Fruit fly (Drosophila melanogaster) whole organism, embryonic: ENCODE results near the gene Appl.
A peak's percentile ranks its signal among the peaks of the same experiment; 100 is the strongest.

ENCODE experiments used
- CG11696 ChIP-seq: fragments of 200-800 bp; sonication (Bioruptor generic); IDR thresholded peaks from 2 replicates; pipeline ENCODE4 v1.3.6; 2022; ENCODE audit warnings: missing biosample characterization, missing genetic modification characterization
- CG13424 ChIP-seq: fragments of 200-800 bp; sonication (Bioruptor generic); optimal IDR thresholded peaks from 2 replicates; lab custom pipeline; 2019; ENCODE audit warnings: missing biosample characterization, mild to moderate bottlenecking, missing genetic modification characterization, moderate library complexity
- CG14860 ChIP-seq: fragments of 200-800 bp; sonication (Bioruptor generic); IDR thresholded peaks from 3 replicates; pipeline ENCODE4 v1.3.6; 2022; ENCODE audit warnings: missing biosample characterization, missing genetic modification characterization; ENCODE audit not compliant: partially characterized antibody
- CG17186 ChIP-seq: fragments of 200-800 bp; sonication (Bioruptor generic); optimal IDR thresholded peaks from 3 replicates; lab custom pipeline; 2017; ENCODE audit warnings: missing biosample characterization, missing genetic modification reagents, missing genetic modification characterization
- CG2678 ChIP-seq: fragments of 200-800 bp; sonication (Bioruptor generic); optimal IDR thresholded peaks from 3 replicates; lab custom pipeline; 2019; ENCODE audit warnings: missing biosample characterization, mild to moderate bottlenecking, missing genetic modification characterization, moderate library complexity
- CG30020 ChIP-seq: fragments of 200-800 bp; optimal IDR thresholded peaks from 2 replicates; lab custom pipeline; 2019; ENCODE audit warnings: missing biosample characterization, mild to moderate bottlenecking, missing genetic modification characterization, moderate library complexity
- CG30403 ChIP-seq: fragments of 200-800 bp; sonication (Bioruptor generic); optimal IDR thresholded peaks from 3 replicates; lab custom pipeline; 2016; ENCODE audit warnings: missing biosample characterization, missing genetic modification characterization
- CG33213 ChIP-seq: fragments of 200-800 bp; sonication (Bioruptor generic); optimal IDR thresholded peaks from 3 replicates; lab custom pipeline; 2016; ENCODE audit warnings: missing biosample characterization, missing genetic modification characterization
- CG43689 ChIP-seq: fragments of 200-800 bp; sonication (Bioruptor generic); IDR thresholded peaks from 2 replicates; pipeline ENCODE4 v1.3.6; 2022; ENCODE audit warnings: missing biosample characterization, missing genetic modification characterization
- CG7745 ChIP-seq: fragments of 200-800 bp; sonication (Bioruptor generic); optimal IDR thresholded peaks from 2 replicates; lab custom pipeline; 2018; ENCODE audit warnings: missing biosample characterization, mild to moderate bottlenecking, missing genetic modification characterization, moderate library complexity
- CG7963 ChIP-seq: fragments of 200-800 bp; sonication (Bioruptor generic); IDR thresholded peaks from 3 replicates; pipeline ENCODE4 v1.3.6; 2022; ENCODE audit warnings: missing biosample characterization, missing genetic modification characterization; ENCODE audit not compliant: partially characterized antibody
- D ChIP-seq, 2 experiments: fragments of 200-800 bp in 1 of 2; fragments of >200 bp in 1 of 2; sonication (Bioruptor generic) in 1 of 2; optimal IDR thresholded peaks; 2 replicates in 1 of 2; 3 replicates in 1 of 2; lab custom pipeline; 2017; ENCODE audit warnings: mild to moderate bottlenecking in 1 of 2, missing biosample characterization in 1 of 2, missing genetic modification characterization in 1 of 2, missing genetic modification reagents in 1 of 2
- D19A ChIP-seq: fragments of 200-800 bp; optimal IDR thresholded peaks from 3 replicates; lab custom pipeline; 2019; ENCODE audit warnings: missing biosample characterization, mild to moderate bottlenecking, missing genetic modification characterization, moderate library complexity
- Dip2 ChIP-seq: fragments of 200-800 bp; sonication (Bioruptor generic); IDR thresholded peaks from 2 replicates; pipeline ENCODE4 v1.3.6; 2022; ENCODE audit warnings: missing biosample characterization, missing genetic modification characterization
- Dll ChIP-seq: fragments of 200-800 bp; sonication (Bioruptor generic); IDR thresholded peaks from 4 replicates; pipeline ENCODE4 v1.3.6; 2022; ENCODE audit warnings: missing biosample characterization, missing genetic modification characterization; ENCODE audit not compliant: partially characterized antibody
- Hr3 ChIP-seq: fragments of 200-800 bp; sonication (Bioruptor generic); optimal IDR thresholded peaks from 3 replicates; lab custom pipeline; 2016; ENCODE audit warnings: missing biosample characterization, missing genetic modification characterization
- Lpt ChIP-seq: fragments of >200 bp; optimal IDR thresholded peaks from 2 replicates; lab custom pipeline; 2018; ENCODE audit warnings: missing biosample characterization, missing genetic modification characterization
- MESR4 ChIP-seq: fragments of 200-800 bp; sonication (Bioruptor generic); optimal IDR thresholded peaks from 2 replicates; lab custom pipeline; 2018; ENCODE audit warnings: missing biosample characterization, mild to moderate bottlenecking, missing genetic modification characterization, moderate library complexity
- Med ChIP-seq: fragments of 200-800 bp; sonication (Bioruptor generic); peaks from one replicate; lab custom pipeline; 2016; ENCODE audit warnings: missing biosample characterization, missing genetic modification characterization, mild to moderate bottlenecking, inconsistent platforms, moderate library complexity
- NC2α ChIP-seq: fragments of 200-800 bp; sonication (Bioruptor generic); optimal IDR thresholded peaks from 2 replicates; lab custom pipeline; 2016; ENCODE audit warnings: missing biosample characterization, missing genetic modification characterization
- NfI ChIP-seq: fragments of 200-800 bp; sonication (Bioruptor generic); optimal IDR thresholded peaks from 3 replicates; lab custom pipeline; 2018; ENCODE audit warnings: missing biosample characterization, mild to moderate bottlenecking, missing genetic modification characterization, moderate library complexity
- PHDP ChIP-seq: fragments of 200-800 bp; sonication (Bioruptor generic); optimal IDR thresholded peaks from 3 replicates; lab custom pipeline; 2018; ENCODE audit warnings: missing biosample characterization, mild to moderate bottlenecking, missing genetic modification characterization, moderate library complexity
- amos ChIP-seq: fragments of 200-800 bp; sonication (Bioruptor generic); IDR thresholded peaks from 2 replicates; pipeline ENCODE4 v1.3.6; 2022; ENCODE audit warnings: missing biosample characterization, missing genetic modification characterization; ENCODE audit not compliant: partially characterized antibody
- bab2 ChIP-seq: fragments of 200-800 bp; sonication (Bioruptor generic); optimal IDR thresholded peaks from 2 replicates; lab custom pipeline; 2016; ENCODE audit warnings: missing biosample characterization, missing genetic modification characterization
- bowl ChIP-seq: fragments of 200-800 bp; sonication (Bioruptor generic); IDR thresholded peaks from 2 replicates; pipeline ENCODE4 v1.3.6; 2022; ENCODE audit warnings: missing biosample characterization, missing genetic modification characterization
- bsh ChIP-seq, 2 experiments: fragments of 200-800 bp; sonication (Bioruptor generic); optimal IDR thresholded peaks; 2 replicates each; lab custom pipeline; 2017 to 2018; ENCODE audit warnings: mild to moderate bottlenecking in 2 of 2, missing biosample characterization in 2 of 2, missing genetic modification characterization in 2 of 2, moderate library complexity in 1 of 2
- cad ChIP-seq: fragments of >200 bp; optimal IDR thresholded peaks from 2 replicates; lab custom pipeline; 2017; ENCODE audit warnings: missing biosample characterization, missing genetic modification characterization
- ci ChIP-seq: fragments of 200-800 bp; sonication (Bioruptor generic); IDR thresholded peaks from 3 replicates; pipeline ENCODE4 v1.3.6; 2022; ENCODE audit warnings: missing biosample characterization, missing genetic modification characterization
- dpn ChIP-seq, 2 experiments: fragments of 200-800 bp; sonication (Bioruptor generic); optimal IDR thresholded peaks; 3 replicates each; lab custom pipeline; 2016; ENCODE audit warnings: missing biosample characterization in 2 of 2, missing genetic modification characterization in 2 of 2
- hb ChIP-seq: fragments of 200-800 bp; sonication (Bioruptor generic); IDR thresholded peaks from 3 replicates; pipeline ENCODE4 v1.3.6; 2022; ENCODE audit warnings: missing biosample characterization, missing genetic modification characterization; ENCODE audit not compliant: partially characterized antibody
- hbn ChIP-seq: fragments of 200-800 bp; sonication (Bioruptor generic); IDR thresholded peaks from 2 replicates; pipeline ENCODE4 v1.3.6; 2022; ENCODE audit warnings: missing biosample characterization, missing genetic modification characterization; ENCODE audit not compliant: partially characterized antibody
- inv ChIP-seq: fragments of 200-800 bp; sonication (Bioruptor generic); IDR thresholded peaks from 2 replicates; pipeline ENCODE4 v1.3.6; 2022; ENCODE audit warnings: missing biosample characterization, missing genetic modification characterization; ENCODE audit not compliant: partially characterized antibody
- jumu ChIP-seq: fragments of 200-800 bp; sonication (Bioruptor generic); optimal IDR thresholded peaks from 3 replicates; lab custom pipeline; 2016; ENCODE audit warnings: missing biosample characterization, missing genetic modification characterization
- knrl ChIP-seq: fragments of 200-800 bp; sonication (Bioruptor generic); IDR thresholded peaks from 3 replicates; pipeline ENCODE4 v1.3.6; 2022; ENCODE audit warnings: missing biosample characterization, missing genetic modification characterization; ENCODE audit not compliant: partially characterized antibody
- nom ChIP-seq: fragments of 200-800 bp; sonication (Bioruptor generic); optimal IDR thresholded peaks from 2 replicates; lab custom pipeline; 2017; ENCODE audit warnings: missing biosample characterization, missing genetic modification characterization, mild to moderate bottlenecking, moderate library complexity, missing genetic modification reagents
- repo ChIP-seq: fragments of 200-800 bp; sonication (Bioruptor generic); optimal IDR thresholded peaks from 2 replicates; lab custom pipeline; 2016; ENCODE audit warnings: missing biosample characterization, missing genetic modification characterization
- ro ChIP-seq: fragments of 200-800 bp; sonication (Bioruptor generic); IDR thresholded peaks from 2 replicates; pipeline ENCODE4 v1.3.6; 2022; ENCODE audit warnings: missing biosample characterization, missing genetic modification characterization
- shn ChIP-seq: fragments of 200-800 bp; sonication (Bioruptor generic); optimal IDR thresholded peaks from 3 replicates; lab custom pipeline; 2016; ENCODE audit warnings: missing biosample characterization, missing genetic modification characterization
- tgo ChIP-seq: fragments of 200-800 bp; sonication (Bioruptor generic); IDR thresholded peaks from 3 replicates; pipeline ENCODE4 v1.3.6; 2022; ENCODE audit warnings: missing biosample characterization, missing genetic modification characterization
- tx ChIP-seq: fragments of 200-800 bp; sonication (Bioruptor generic); optimal IDR thresholded peaks from 2 replicates; lab custom pipeline; 2016; ENCODE audit warnings: missing biosample characterization, missing genetic modification characterization
- unc-4 ChIP-seq: fragments of 200-800 bp; sonication (Bioruptor generic); IDR thresholded peaks from 2 replicates; pipeline ENCODE4 v1.3.6; 2022; ENCODE audit warnings: missing biosample characterization, missing genetic modification characterization; ENCODE audit not compliant: partially characterized antibody
- zfh1 ChIP-seq: fragments of 200-800 bp; sonication (Bioruptor generic); IDR thresholded peaks from 3 replicates; pipeline ENCODE4 v1.3.6; 2022; ENCODE audit warnings: missing biosample characterization, missing genetic modification characterization

The Appl gene

dm6 chrX:625157-625627, 94.9 kb downstream of the Appl start, which contains the start of the genes CG13364 and Hinfp (continued):
- TF ChIP-seq shn (GFP tag; lab: Kevin White, UChicago): no peak
- no peak for TF ChIP-seq CG11696 (GFP tag; lab: Robert Waterston, UW)
- no peak for TF ChIP-seq cad (GFP tag; lab: Kevin White, UChicago)
- TF ChIP-seq CG14860 (GFP tag; lab: Robert Waterston, UW): peak; percentile 82
- no peak for TF ChIP-seq ro (GFP tag; lab: Robert Waterston, UW)
- TF ChIP-seq hb: peak; percentile 84
- TF ChIP-seq Lpt (GFP tag; lab: Kevin White, UChicago): no peak
- TF ChIP-seq NC2α (GFP tag; lab: Kevin White, UChicago): no peak
- TF ChIP-seq repo: no peak
- no peak for TF ChIP-seq CG7745 (tag; lab: Kevin White, UChicago)
- TF ChIP-seq Dip2 (GFP tag; lab: Robert Waterston, UW): no peak
- TF ChIP-seq D19A (tag; lab: Kevin White, UChicago): no peak
- no peak for TF ChIP-seq D (optimal IDR thresholded peaks at IDR 0.05; lab: Kevin White, UChicago)
- TF ChIP-seq D (GFP tag; optimal IDR thresholded peaks at IDR 0.05; lab: Kevin White, UChicago): no peak
- no peak for TF ChIP-seq CG43689
- peak; percentile 19 for TF ChIP-seq CG17186
- TF ChIP-seq bab2: no peak
- no peak for TF ChIP-seq dpn (GFP tag; optimal IDR thresholded peaks at IDR 0.05; lab: Kevin White, UChicago)
- TF ChIP-seq CG30403 (GFP tag; lab: Kevin White, UChicago): no peak
- TF ChIP-seq nom (GFP tag; lab: Kevin White, UChicago): peak; percentile 31
- TF ChIP-seq Hr3 (GFP tag; lab: Kevin White, UChicago): no peak
- TF ChIP-seq CG7963: peak; percentile 66
- peak; percentile 17 for TF ChIP-seq CG30020
- TF ChIP-seq bowl: no peak
- peak; percentile 84 for TF ChIP-seq Dll (GFP tag; lab: Robert Waterston, UW)
- TF ChIP-seq CG33213 (GFP tag; lab: Kevin White, UChicago): no peak
- TF ChIP-seq NfI: no peak
- TF ChIP-seq inv: peak; percentile 61
- peak; percentile 33 for TF ChIP-seq Med (GFP tag; lab: Kevin White, UChicago)
- TF ChIP-seq CG13424: no peak
- no peak for TF ChIP-seq MESR4
- no peak for TF ChIP-seq tx
- TF ChIP-seq unc-4: peak; percentile 78
- peak; percentile 64; the same call in 1 of the 2 replicates for TF ChIP-seq hbn
- peak; percentile 6 for TF ChIP-seq CG2678 (tag; lab: Kevin White, UChicago)
- no peak for TF ChIP-seq tgo (GFP tag; lab: Robert Waterston, UW)
- TF ChIP-seq zfh1: no peak
- no peak for TF ChIP-seq ci (GFP tag; lab: Robert Waterston, UW)
- TF ChIP-seq PHDP (tag; lab: Kevin White, UChicago): no peak
- TF ChIP-seq bsh (GFP tag; optimal IDR thresholded peaks at IDR 0.05; lab: Kevin White, UChicago): no peak
- TF ChIP-seq amos: peak; percentile 67
- no peak for TF ChIP-seq jumu (GFP tag; lab: Kevin White, UChicago)
- peak; percentile 49; the same call in 2 of the 3 replicates for TF ChIP-seq knrl (GFP tag; lab: Robert Waterston, UW)
